Worm (Caenorhabditis elegans): Measurements from ENCODE around the gene paqr-2.

The paqr-2 gene

ce11 chrIII:5349250-5349649 is 30.5 kb downstream of the paqr-2 start, which contains the start of gene thoc-5 (continued):
- TF ChIP-seq lin-35 (GFP tag; optimal IDR thresholded peaks at IDR 0.05) (peak in 2 of 3 experiments; percentile 20 to 93), attf-3 (GFP tag; conservative IDR thresholded peaks at IDR 0.05) (peak; percentile 64; the same call in 1 of the 2 replicates), lin-40 (tag; optimal IDR thresholded peaks at IDR 0.05) (peak; percentile 66), dpl-1 (GFP tag; optimal IDR thresholded peaks at IDR 0.05) (peak; percentile 83), F10E7.11 (tag; optimal IDR thresholded peaks at IDR 0.05) (peak; percentile 38), efl-1 (GFP tag; optimal IDR thresholded peaks at IDR 0.05) (peak; percentile 70), ceh-40 (GFP tag; IDR thresholded peaks at IDR 0.05) (0 out of 2 replicates have a peak, but pooled peaks have one; percentile 43), F57C9.4 (tag; optimal IDR thresholded peaks at IDR 0.05) (no peak), bed-1 (GFP tag; IDR thresholded peaks at IDR 0.05) (no peak), aptf-2 (GFP tag; conservative IDR thresholded peaks at IDR 0.05) (peak; percentile 75), lin-54 (GFP tag; optimal IDR thresholded peaks at IDR 0.05) (peak; percentile 94), zim-3 (tag; optimal IDR thresholded peaks at IDR 0.05) (peak; percentile 32), D2030.7 (GFP tag; IDR thresholded peaks at IDR 0.05) (peak; percentile 22; the same call in 1 of the 2 replicates), F52B5.7 (tag; optimal IDR thresholded peaks at IDR 0.05) (no peak), rec-8 (tag; optimal IDR thresholded peaks at IDR 0.05) (peak; percentile 45 to 56), ceh-58 (GFP tag; IDR thresholded peaks at IDR 0.05) (no peak), mcd-1 (GFP tag; IDR thresholded peaks at IDR 0.05) (peak; percentile 81), lag-1 (GFP tag; IDR thresholded peaks at IDR 0.05) (0 out of 2 replicates have a peak, but pooled peaks have one; percentile 74), B0261.1 (tag; optimal IDR thresholded peaks at IDR 0.05) (no peak), K12H6.12 (tag; optimal IDR thresholded peaks at IDR 0.05) (peak; percentile 63), xnd-1 (tag; optimal IDR thresholded peaks at IDR 0.05) (peak; percentile 30), F23B12.7 (tag; optimal IDR thresholded peaks at IDR 0.05; ENCODE audit: insufficient read depth) (no peak), ztf-22 (GFP tag; optimal IDR thresholded peaks at IDR 0.05) (no peak), madf-8 (GFP tag; conservative IDR thresholded peaks at IDR 0.05) (peak; percentile 47), dpff-1 (tag; optimal IDR thresholded peaks at IDR 0.05) (no peak), snpc-4 (GFP tag; optimal IDR thresholded peaks at IDR 0.05) (no peak), snpc-4 (tag; optimal IDR thresholded peaks at IDR 0.05) (peak in 1 of 4 experiments; percentile 12), mxl-1 (tag; optimal IDR thresholded peaks at IDR 0.05) (no peak), pha-4 (tag; optimal IDR thresholded peaks at IDR 0.05) (no peak), ekl-4 (GFP tag; IDR thresholded peaks at IDR 0.05) (peak; percentile 47; the same call in 1 of the 2 replicates), ceh-100 (GFP tag; IDR thresholded peaks at IDR 0.05) (0 out of 2 replicates have a peak, but pooled peaks have one; percentile 42), rpc-1 (optimal IDR thresholded peaks at IDR 0.05) (no peak), rpc-1 (tag; optimal IDR thresholded peaks at IDR 0.05) (no peak), madf-6 (GFP tag; IDR thresholded peaks at IDR 0.05) (peak; percentile 65; the same call in 1 of the 2 replicates), madf-10 (tag; optimal IDR thresholded peaks at IDR 0.05) (peak; percentile 32), ZK185.1 (tag; optimal IDR thresholded peaks at IDR 0.05; ENCODE audit: poor library complexity, severe bottlenecking) (peak; percentile 82), lir-1 (GFP tag; conservative IDR thresholded peaks at IDR 0.05) (peak; percentile 84), attf-5 (GFP tag; optimal IDR thresholded peaks at IDR 0.05) (peak; percentile 6), madf-3 (GFP tag; IDR thresholded peaks at IDR 0.05) (no peak), C06A6.2 (GFP tag; conservative IDR thresholded peaks at IDR 0.05) (no peak), let-526 (GFP tag; IDR thresholded peaks at IDR 0.05) (peak; percentile 69), atf-7 (tag; optimal IDR thresholded peaks at IDR 0.05) (no peak), ama-1 (optimal IDR thresholded peaks at IDR 0.05) (no peak), ama-1 (GFP tag; optimal IDR thresholded peaks at IDR 0.05) (no peak), nfyb-1 (GFP tag; IDR thresholded peaks at IDR 0.05) (peak; percentile 44; the same call in 1 of the 2 replicates), rcor-1 (GFP tag; IDR thresholded peaks at IDR 0.05) (peak; percentile 69), nhr-120 (GFP tag; IDR thresholded peaks at IDR 0.05) (no peak), let-607 (tag; optimal IDR thresholded peaks at IDR 0.05) (peak in 1 of 2 experiments; percentile 56), pbrm-1 (GFP tag; IDR thresholded peaks at IDR 0.05) (peak; percentile 61; the same call in 1 of the 2 replicates)
